Worm (Caenorhabditis elegans) whole organism, late embryonic: ENCODE results near the gene hex-2.

Experiments used
- C08G9.2 ChIP-seq: sonication (generic microtip); optimal IDR thresholded peaks from 2 replicates; lab custom pipeline; 2016; ENCODE audit warnings: mild to moderate bottlenecking, missing genetic modification characterization, moderate library complexity, missing compliant biosample characterization
- T23F11.4 ChIP-seq: fragments of 200-800 bp; sonication (Bioruptor generic); optimal IDR thresholded peaks from 2 replicates; lab custom pipeline; 2018; ENCODE audit warnings: mild to moderate bottlenecking, missing genetic modification characterization, missing compliant biosample characterization
- ama-1 ChIP-seq: fragments of 150-350 bp; optimal IDR thresholded peaks from 2 replicates; lab custom pipeline; 2014
- ceh-6 ChIP-seq: fragments of 200-800 bp; sonication (Bioruptor generic); optimal IDR thresholded peaks from 2 replicates; lab custom pipeline; 2018; ENCODE audit warnings: mild to moderate bottlenecking, missing genetic modification characterization, missing compliant biosample characterization
- eyg-1 ChIP-seq: sonication (generic microtip); optimal IDR thresholded peaks from 2 replicates; lab custom pipeline; 2016; ENCODE audit warnings: missing genotype, missing genetic modification characterization, missing compliant biosample characterization
- hlh-30 ChIP-seq: sonication (generic microtip); optimal IDR thresholded peaks from 2 replicates; lab custom pipeline; 2017; ENCODE audit warnings: antibody characterized with exemption, missing genetic modification characterization, missing compliant biosample characterization; ENCODE audit not compliant: insufficient read depth
- pha-4 ChIP-seq: fragments of 150-350 bp; optimal IDR thresholded peaks from 2 replicates; lab custom pipeline; 2018; ENCODE audit warnings: missing biosample characterization, missing genetic modification reagents, missing genetic modification characterization
- tbx-2 ChIP-seq: sonication (generic microtip); optimal IDR thresholded peaks from 2 replicates; lab custom pipeline; 2016; ENCODE audit warnings: missing genetic modification characterization, missing compliant biosample characterization
- unc-3 ChIP-seq, 2 experiments: fragments of 200-800 bp in 1 of 2; sonication (Bioruptor generic) in 1 of 2; sonication (generic microtip) in 1 of 2; conservative IDR thresholded peaks in 1 of 2; optimal IDR thresholded peaks in 1 of 2; 2 replicates each; pipeline versions ENCODE4 v1.3.6 to Lab custom; 2016 to 2022; ENCODE audit warnings: missing compliant biosample characterization in 2 of 2, missing genetic modification characterization in 2 of 2, missing genetic modification reagents in 1 of 2

- TF ChIP-seq hlh-30 (tag; lab: Kevin White, UChicago) (no peak), T23F11.4 (no peak), ama-1 (lab: Kevin White, UChicago) (no peak), pha-4 (tag; lab: Kevin White, UChicago) (no peak), unc-3 (GFP tag; conservative IDR thresholded peaks at IDR 0.05; lab: Robert Waterston, UW) (no peak), unc-3 (tag; optimal IDR thresholded peaks at IDR 0.05; lab: Kevin White, UChicago) (no peak), C08G9.2 (tag; lab: Kevin White, UChicago) (no peak), ceh-6 (GFP tag; lab: Kevin White, UChicago) (no peak), tbx-2 (tag; lab: Kevin White, UChicago) (no peak), eyg-1 (tag; lab: Kevin White, UChicago) (no peak)
These were observed 23.5 kb upstream of the hex-2 start, which contains the start of gene acy-4 for ce11 chrV:5630792-5631191.
